Worm (Caenorhabditis elegans): Measurements from ENCODE around the gene gars-1.

DNA sequence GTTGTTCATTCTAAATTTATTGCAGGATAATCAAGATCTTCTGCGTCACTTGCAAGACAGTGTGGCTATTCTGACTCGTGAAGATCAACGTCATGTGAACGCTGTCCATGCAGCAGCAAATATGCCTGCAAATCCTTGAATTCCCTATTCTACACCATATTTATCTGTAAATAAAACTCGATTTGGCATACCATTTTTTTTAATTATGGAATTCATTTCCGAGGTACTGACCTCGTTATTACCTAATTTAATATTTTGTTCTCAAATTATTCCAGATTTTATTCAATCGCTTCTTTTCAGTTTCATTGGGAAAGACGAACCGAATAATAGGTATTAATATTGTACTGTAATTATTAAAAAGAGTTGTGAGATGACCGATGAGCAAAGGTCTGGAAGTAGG, 10.2 kb upstream of the gars-1 start, which contains the start of gene cid-1:
- TF ChIP-seq nfya-1 (tag; optimal IDR thresholded peaks at IDR 0.05; ENCODE audit: insufficient read depth): no peak
- TF ChIP-seq nhr-11 (tag; optimal IDR thresholded peaks at IDR 0.05): no peak
- no peak for TF ChIP-seq ceh-9 (tag; optimal IDR thresholded peaks at IDR 0.05)

All from whole organism, L3 larva.